Worm (Caenorhabditis elegans) whole organism, young adult: ENCODE measurements around the gene tram-1.

Source experiments
- C06A6.2 ChIP-seq: fragments of 200-800 bp; sonication (Bioruptor generic); conservative IDR thresholded peaks from 2 replicates; pipeline ENCODE4 v1.3.6; 2022; ENCODE audit warnings: missing genetic modification characterization, missing compliant biosample characterization
- C17E4.6 ChIP-seq: fragments of 200-800 bp; sonication (Bioruptor generic); IDR thresholded peaks from 2 replicates; pipeline ENCODE4 v1.3.6; 2022; ENCODE audit warnings: missing genetic modification reagents, missing genetic modification characterization, missing compliant biosample characterization
- F23B12.7 ChIP-seq: sonication (generic microtip); optimal IDR thresholded peaks from 2 replicates; lab custom pipeline; 2017; ENCODE audit warnings: missing genetic modification characterization, mild to moderate bottlenecking, missing compliant biosample characterization, antibody characterized with exemption, moderate library complexity; ENCODE audit not compliant: insufficient read depth
- F57C9.4 ChIP-seq: sonication (generic microtip); optimal IDR thresholded peaks from 2 replicates; lab custom pipeline; 2017; ENCODE audit warnings: mild to moderate bottlenecking, missing genetic modification characterization, missing compliant biosample characterization
- K12H6.12 ChIP-seq: fragments of 200-800 bp; sonication (Bioruptor generic); optimal IDR thresholded peaks from 2 replicates; lab custom pipeline; 2018; ENCODE audit warnings: mild to moderate bottlenecking, missing genetic modification characterization, missing compliant biosample characterization
- Y56A3A.18 ChIP-seq: fragments of 200-800 bp; sonication (Bioruptor generic); IDR thresholded peaks from 2 replicates; pipeline ENCODE4 v1.3.6; 2022; ENCODE audit warnings: missing genetic modification reagents, missing genetic modification characterization, missing compliant biosample characterization
- Y67H2A.10 ChIP-seq: fragments of 200-800 bp; sonication (Bioruptor generic); conservative IDR thresholded peaks from 2 replicates; pipeline ENCODE4 v1.3.6; 2022; ENCODE audit warnings: missing genetic modification reagents, missing genetic modification characterization, missing compliant biosample characterization
- Y79H2A.3 ChIP-seq: fragments of 200-800 bp; sonication (Bioruptor generic); conservative IDR thresholded peaks from 2 replicates; pipeline ENCODE4 v1.3.6; 2022; ENCODE audit warnings: missing genetic modification reagents, missing genetic modification characterization, missing compliant biosample characterization
- akir-1 ChIP-seq: fragments of 200-800 bp; sonication (Bioruptor generic); optimal IDR thresholded peaks from 2 replicates; lab custom pipeline; 2018; ENCODE audit warnings: mild to moderate bottlenecking, missing genetic modification characterization, moderate library complexity, missing compliant biosample characterization
- atf-7 ChIP-seq: sonication (generic microtip); optimal IDR thresholded peaks from 2 replicates; lab custom pipeline; 2017; ENCODE audit warnings: mild to moderate bottlenecking, missing genetic modification characterization, missing compliant biosample characterization
- cebp-1 ChIP-seq, 2 experiments: fragments of 200-800 bp in 1 of 2; sonication (Bioruptor generic) in 1 of 2; sonication (generic microtip) in 1 of 2; IDR thresholded peaks in 1 of 2; optimal IDR thresholded peaks in 1 of 2; 2 replicates each; pipeline versions ENCODE4 v1.3.6 to Lab custom; 2017 to 2022; ENCODE audit warnings: missing compliant biosample characterization in 2 of 2, missing genetic modification characterization in 2 of 2, mild to moderate bottlenecking in 1 of 2, missing genetic modification reagents in 1 of 2, moderate library complexity in 1 of 2
- ceh-100 ChIP-seq: fragments of 200-800 bp; sonication (Bioruptor generic); IDR thresholded peaks from 2 replicates; pipeline ENCODE4 v1.3.6; 2022; ENCODE audit warnings: missing genetic modification reagents, missing genetic modification characterization, missing compliant biosample characterization
- ceh-27 ChIP-seq: fragments of 200-800 bp; sonication (Bioruptor generic); optimal IDR thresholded peaks from 2 replicates; lab custom pipeline; 2018; ENCODE audit warnings: mild to moderate bottlenecking, missing genetic modification characterization, moderate library complexity, missing compliant biosample characterization
- ceh-79 ChIP-seq: sonication (generic microtip); optimal IDR thresholded peaks from 2 replicates; lab custom pipeline; 2017; ENCODE audit warnings: mild to moderate bottlenecking, missing genetic modification characterization, missing compliant biosample characterization
- die-1 ChIP-seq: sonication (generic microtip); optimal IDR thresholded peaks from 2 replicates; lab custom pipeline; 2016; ENCODE audit warnings: missing genotype, mild to moderate bottlenecking, missing genetic modification characterization, missing compliant biosample characterization
- dox-1 ChIP-seq: fragments of 200-800 bp; sonication (Bioruptor generic); IDR thresholded peaks from 2 replicates; pipeline ENCODE4 v1.3.6; 2022; ENCODE audit warnings: missing genetic modification reagents, missing genetic modification characterization, missing compliant biosample characterization
- dpl-1 ChIP-seq: fragments of 150-350 bp; optimal IDR thresholded peaks from 2 replicates; lab custom pipeline; 2014; ENCODE audit warnings: missing biosample characterization, missing genetic modification reagents, missing genetic modification characterization
- egl-44 ChIP-seq: fragments of 200-800 bp; sonication (Bioruptor generic); IDR thresholded peaks from 2 replicates; pipeline ENCODE4 v1.3.6; 2022; ENCODE audit warnings: missing genetic modification reagents, missing genetic modification characterization, missing compliant biosample characterization
- egrh-3 ChIP-seq: fragments of 200-800 bp; sonication (Bioruptor generic); IDR thresholded peaks from 2 replicates; pipeline ENCODE4 v1.3.6; 2022; ENCODE audit warnings: missing genetic modification reagents, missing genetic modification characterization, missing compliant biosample characterization
- ekl-4 ChIP-seq: fragments of 200-800 bp; sonication (Bioruptor generic); IDR thresholded peaks from 2 replicates; pipeline ENCODE4 v1.3.6; 2022; ENCODE audit warnings: missing genetic modification reagents, missing genetic modification characterization, missing compliant biosample characterization
- hlh-12 ChIP-seq: sonication (generic microtip); optimal IDR thresholded peaks from 2 replicates; lab custom pipeline; 2016; ENCODE audit warnings: missing genetic modification characterization, missing compliant biosample characterization
- hmg-1.2 ChIP-seq: fragments of 200-800 bp; sonication (Bioruptor generic); IDR thresholded peaks from 2 replicates; pipeline ENCODE4 v1.3.6; 2022; ENCODE audit warnings: missing genetic modification reagents, missing genetic modification characterization, missing compliant biosample characterization
- let-526 ChIP-seq: fragments of 200-800 bp; sonication (Bioruptor generic); IDR thresholded peaks from 2 replicates; pipeline ENCODE4 v1.3.6; 2022; ENCODE audit warnings: missing genetic modification reagents, missing genetic modification characterization, missing compliant biosample characterization
- lin-35 ChIP-seq, 3 experiments: fragments of 150-350 bp in 2 of 3; sonication (generic microtip) in 1 of 3; optimal IDR thresholded peaks; 2 replicates each; lab custom pipeline; 2014 to 2018; ENCODE audit warnings: missing biosample characterization in 3 of 3, missing genetic modification characterization in 3 of 3, missing genetic modification reagents in 3 of 3
- lin-40 ChIP-seq: sonication (generic microtip); optimal IDR thresholded peaks from 2 replicates; lab custom pipeline; 2016; ENCODE audit warnings: missing genetic modification characterization, mild to moderate bottlenecking, missing compliant biosample characterization, missing genotype, missing genetic modification reagents
- lin-54 ChIP-seq: fragments of 200-800 bp; sonication (Bioruptor generic); optimal IDR thresholded peaks from 2 replicates; lab custom pipeline; 2018; ENCODE audit warnings: mild to moderate bottlenecking, missing genetic modification characterization, missing compliant biosample characterization
- madf-10 ChIP-seq: sonication (generic microtip); optimal IDR thresholded peaks from 2 replicates; lab custom pipeline; 2016; ENCODE audit warnings: mild to moderate bottlenecking, missing genetic modification characterization, missing compliant biosample characterization
- madf-6 ChIP-seq: fragments of 200-800 bp; sonication (Bioruptor generic); IDR thresholded peaks from 2 replicates; pipeline ENCODE4 v1.3.6; 2022; ENCODE audit warnings: missing genetic modification reagents, missing genetic modification characterization, missing compliant biosample characterization
- mcd-1 ChIP-seq: fragments of 200-800 bp; sonication (Bioruptor generic); IDR thresholded peaks from 2 replicates; pipeline ENCODE4 v1.3.6; 2022; ENCODE audit warnings: missing genetic modification reagents, missing genetic modification characterization, missing compliant biosample characterization
- nfya-1 ChIP-seq: sonication (generic microtip); optimal IDR thresholded peaks from 2 replicates; lab custom pipeline; 2017; ENCODE audit warnings: antibody characterized with exemption, missing compliant biosample characterization, missing genetic modification characterization, borderline replicate concordance; ENCODE audit not compliant: insufficient read depth
- nfyb-1 ChIP-seq: fragments of 200-800 bp; sonication (Bioruptor generic); IDR thresholded peaks from 2 replicates; pipeline ENCODE4 v1.3.6; 2022; ENCODE audit warnings: missing genetic modification reagents, missing genetic modification characterization, missing compliant biosample characterization
- nhr-179 ChIP-seq: sonication (generic microtip); optimal IDR thresholded peaks from 2 replicates; lab custom pipeline; 2016; ENCODE audit warnings: mild to moderate bottlenecking, missing genetic modification characterization, missing compliant biosample characterization
- nhr-27 ChIP-seq: fragments of 200-800 bp; sonication (Bioruptor generic); optimal IDR thresholded peaks from 2 replicates; lab custom pipeline; 2018; ENCODE audit warnings: mild to moderate bottlenecking, missing genetic modification characterization, moderate library complexity, missing compliant biosample characterization
- nhr-80 ChIP-seq: sonication (generic microtip); optimal IDR thresholded peaks from 2 replicates; lab custom pipeline; 2016; ENCODE audit warnings: missing genetic modification characterization, missing compliant biosample characterization
- pbrm-1 ChIP-seq: fragments of 200-800 bp; sonication (Bioruptor generic); IDR thresholded peaks from 2 replicates; pipeline ENCODE4 v1.3.6; 2022; ENCODE audit warnings: missing genetic modification reagents, missing genetic modification characterization, missing compliant biosample characterization
- rpc-1 ChIP-seq, 2 experiments: fragments of 150-350 bp in 1 of 2; sonication (generic microtip) in 1 of 2; optimal IDR thresholded peaks; 2 replicates each; lab custom pipeline; 2014 to 2018; ENCODE audit warnings: missing biosample characterization in 1 of 2, missing genetic modification characterization in 1 of 2, missing genetic modification reagents in 1 of 2, missing genotype in 1 of 2
- snpc-4 ChIP-seq, 5 experiments: fragments of 150-350 bp in 1 of 5; sonication (generic microtip) in 4 of 5; optimal IDR thresholded peaks; 2 replicates each; lab custom pipeline; 2014 to 2018; ENCODE audit warnings: missing genetic modification characterization in 5 of 5, missing biosample characterization in 3 of 5, antibody characterized with exemption in 2 of 5, mild to moderate bottlenecking in 2 of 5, missing compliant biosample characterization in 2 of 5, missing genotype in 2 of 5, moderate library complexity in 2 of 5, missing genetic modification reagents in 1 of 5
- tbp1 ChIP-seq: fragments of 200-800 bp; sonication (Bioruptor generic); optimal IDR thresholded peaks from 2 replicates; lab custom pipeline; 2018; ENCODE audit warnings: mild to moderate bottlenecking, missing genetic modification characterization, missing compliant biosample characterization
- tlf-1 ChIP-seq: fragments of 200-800 bp; sonication (Bioruptor generic); optimal IDR thresholded peaks from 2 replicates; lab custom pipeline; 2018; ENCODE audit warnings: mild to moderate bottlenecking, missing genetic modification characterization, missing compliant biosample characterization
- ztf-18 ChIP-seq: sonication (generic microtip); optimal IDR thresholded peaks from 2 replicates; lab custom pipeline; 2016; ENCODE audit warnings: missing genotype, mild to moderate bottlenecking, missing genetic modification characterization, missing compliant biosample characterization
- ztf-25 ChIP-seq: fragments of 200-800 bp; sonication (Bioruptor generic); IDR thresholded peaks from 2 replicates; pipeline ENCODE4 v1.3.6; 2022; ENCODE audit warnings: missing genetic modification reagents, missing genetic modification characterization, missing compliant biosample characterization

Gene tram-1

DNA sequence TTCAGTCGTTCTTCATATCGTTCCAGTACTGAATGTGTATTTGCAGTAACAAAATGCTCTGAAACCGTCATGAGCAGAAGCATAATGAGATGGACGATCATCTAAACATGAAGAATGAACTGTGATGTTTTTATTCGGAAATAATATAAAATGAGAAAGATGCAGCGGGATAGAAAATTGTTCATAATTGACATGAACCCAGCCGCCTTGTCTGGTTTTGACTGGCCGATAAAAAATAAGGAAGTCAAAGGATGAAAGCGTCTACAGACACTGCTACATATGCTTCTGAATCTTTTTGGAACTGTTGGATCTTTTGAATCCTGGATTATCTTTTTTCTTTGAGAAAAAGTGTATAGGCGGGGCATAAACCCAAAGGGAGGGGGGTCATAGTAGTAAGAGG lies 38.5 kb upstream of the tram-1 start, which contains the start of gene F01G10.9:
Gene F01G10.9 (minus strand): TSS at position 101 of the 400 bp plus-strand sequence.
- TF ChIP-seq Y79H2A.3 (GFP tag; lab: Robert Waterston, UW), result no peak
- TF ChIP-seq nhr-27 (tag; lab: Kevin White, UChicago), result no peak
- no peak for TF ChIP-seq mcd-1 (GFP tag; lab: Robert Waterston, UW)
- no peak for TF ChIP-seq Y67H2A.10 (GFP tag; lab: Robert Waterston, UW)
- no peak for TF ChIP-seq akir-1 (GFP tag; lab: Kevin White, UChicago)
- no peak for TF ChIP-seq Y56A3A.18 (GFP tag; lab: Robert Waterston, UW)

ce11 chrIV:10252886-10253639 lies 32.0 kb upstream of the tram-1 start:
- no peak for TF ChIP-seq F57C9.4 (tag; lab: Kevin White, UChicago)
- no peak for TF ChIP-seq cebp-1 (GFP tag; IDR thresholded peaks at IDR 0.05; lab: Robert Waterston, UW)
- peak; percentile 9 for TF ChIP-seq cebp-1 (tag; optimal IDR thresholded peaks at IDR 0.05; lab: Kevin White, UChicago)
- 0 out of 2 replicates have a peak, but pooled peaks have one; percentile 5 for TF ChIP-seq ekl-4 (GFP tag; lab: Robert Waterston, UW)

DNA sequence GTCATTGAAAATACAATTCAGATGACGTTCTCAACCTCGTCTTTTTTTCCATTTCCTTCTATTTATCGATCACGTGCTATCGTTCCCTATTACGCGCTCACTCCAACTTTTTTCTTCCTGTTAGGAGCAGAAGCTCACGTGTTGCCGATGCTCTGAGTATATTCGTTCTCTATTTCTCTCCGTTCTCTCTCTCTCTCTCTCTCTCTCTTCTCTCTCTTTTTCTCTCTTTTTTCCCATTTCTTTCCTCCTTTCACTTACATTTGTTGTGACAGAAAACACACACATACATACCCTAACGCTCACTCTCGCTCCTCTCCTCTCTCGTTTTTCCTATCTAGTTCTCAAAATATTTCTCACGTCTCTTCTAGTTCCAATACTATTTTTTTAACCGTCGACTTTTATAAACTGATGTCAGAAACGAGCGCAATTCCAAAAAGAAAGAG lies 31.3 kb upstream of the tram-1 start:
- TF ChIP-seq rpc-1 (optimal IDR thresholded peaks at IDR 0.05; lab: Kevin White, UChicago) (no peak), rpc-1 (tag; optimal IDR thresholded peaks at IDR 0.05; lab: Kevin White, UChicago) (no peak), lin-40 (peak; percentile 91), madf-6 (GFP tag; lab: Robert Waterston, UW) (peak; percentile 12; the same call in 1 of the 2 replicates), hlh-12 (tag; lab: Kevin White, UChicago) (no peak), madf-10 (peak; percentile 60), C06A6.2 (peak; percentile 80), tbp1 (GFP tag; lab: Kevin White, UChicago) (peak; percentile 58), ceh-100 (GFP tag; lab: Robert Waterston, UW) (0 out of 2 replicates have a peak, but pooled peaks have one; percentile 10), nhr-179 (no peak), die-1 (tag; lab: Kevin White, UChicago) (peak; percentile 39), atf-7 (peak; percentile 93), ztf-18 (peak; percentile 21), lin-35 (GFP tag; optimal IDR thresholded peaks at IDR 0.05; lab: Kevin White, UChicago) (peak in 2 of 3 experiments; percentile 32 to 80), F23B12.7 (tag; lab: Kevin White, UChicago) (peak; percentile 40), ceh-27 (peak; percentile 72), C17E4.6 (GFP tag; lab: Robert Waterston, UW) (no peak), hmg-1.2 (GFP tag; lab: Robert Waterston, UW) (peak; percentile 84), egl-44 (GFP tag; lab: Robert Waterston, UW) (peak; percentile 78; the same call in 1 of the 2 replicates), tlf-1 (GFP tag; lab: Kevin White, UChicago) (peak; percentile 75), K12H6.12 (tag; lab: Kevin White, UChicago) (peak; percentile 93), dox-1 (GFP tag; lab: Robert Waterston, UW) (peak; percentile 83), nhr-80 (tag; lab: Kevin White, UChicago) (peak; percentile 95), dpl-1 (no peak), nfyb-1 (peak; percentile 79), ekl-4 (GFP tag; lab: Robert Waterston, UW) (0 out of 2 replicates have a peak, but pooled peaks have one; percentile 28), pbrm-1 (GFP tag; lab: Robert Waterston, UW) (peak; percentile 81), ztf-25 (GFP tag; lab: Robert Waterston, UW) (no peak), egrh-3 (GFP tag; lab: Robert Waterston, UW) (peak; percentile 76), snpc-4 (GFP tag; optimal IDR thresholded peaks at IDR 0.05; lab: Kevin White, UChicago) (peak; percentile 63), snpc-4 (tag; optimal IDR thresholded peaks at IDR 0.05; lab: Kevin White, UChicago) (peak in 2 of 4 experiments; percentile 55 to 56), mcd-1 (GFP tag; lab: Robert Waterston, UW) (peak; percentile 71), nfya-1 (tag; lab: Kevin White, UChicago) (no peak), lin-54 (peak; percentile 50), ceh-79 (no peak), let-526 (GFP tag; lab: Robert Waterston, UW) (peak; percentile 33; the same call in 1 of the 2 replicates)
